Worm (Caenorhabditis elegans) whole organism, mixed stage, embryonic: ENCODE results near the gene F58B4.2.

Experiments used
- blmp-1 ChIP-seq: fragments of 150-350 bp; optimal IDR thresholded peaks from 2 replicates; lab custom pipeline; 2014; ENCODE audit warnings: missing biosample characterization, missing genetic modification characterization
- elt-1 ChIP-seq: sonication (generic microtip); optimal IDR thresholded peaks from 2 replicates; lab custom pipeline; 2017; ENCODE audit warnings: missing genetic modification characterization, mild to moderate bottlenecking, missing compliant biosample characterization, antibody characterized with exemption, moderate library complexity, borderline replicate concordance; ENCODE audit not compliant: insufficient read depth
- elt-3 ChIP-seq: fragments of 150-350 bp; optimal IDR thresholded peaks from 2 replicates; lab custom pipeline; 2014; ENCODE audit warnings: missing biosample characterization, missing genetic modification characterization
- nhr-28 ChIP-seq: fragments of 150-350 bp; optimal IDR thresholded peaks from 2 replicates; lab custom pipeline; 2014; ENCODE audit warnings: missing biosample characterization, missing genetic modification characterization
- nhr-76 ChIP-seq: sonication (generic microtip); optimal IDR thresholded peaks from 2 replicates; lab custom pipeline; 2017; ENCODE audit warnings: missing biosample characterization, missing genetic modification characterization
- pha-4 ChIP-seq: fragments of 150-350 bp; optimal IDR thresholded peaks from 2 replicates; lab custom pipeline; 2018; ENCODE audit warnings: missing biosample characterization, missing genetic modification reagents, missing genetic modification characterization
- snpc-4 ChIP-seq: fragments of 150-350 bp; optimal IDR thresholded peaks from 2 replicates; lab custom pipeline; 2014; ENCODE audit warnings: missing biosample characterization, missing genetic modification characterization

DNA sequence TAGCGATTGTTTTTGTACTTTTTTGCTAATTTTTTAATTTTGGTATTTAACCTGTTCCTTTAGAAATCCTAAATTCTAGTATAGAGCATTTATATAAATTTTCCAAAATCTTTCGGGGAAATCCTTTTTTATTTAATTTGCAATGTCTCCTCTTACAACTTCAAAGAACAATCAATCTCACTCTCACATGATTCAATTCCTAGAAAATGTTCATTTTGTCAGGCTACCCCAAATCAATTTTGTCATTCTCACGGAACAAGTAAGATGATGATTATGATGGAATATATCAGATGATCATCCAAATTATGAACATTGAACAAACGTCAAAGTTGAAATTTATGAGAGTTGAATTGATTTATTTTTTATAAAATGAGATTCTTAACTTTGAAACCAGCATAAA is 19.0 kb upstream of the F58B4.2 start:
- TF ChIP-seq blmp-1 (tag; lab: Kevin White, UChicago) = no peak
- TF ChIP-seq nhr-76 (tag; lab: Kevin White, UChicago) = no peak
- no peak for TF ChIP-seq pha-4
- TF ChIP-seq elt-1 (tag; lab: Kevin White, UChicago) = no peak
- no peak for TF ChIP-seq nhr-28 (tag; lab: Kevin White, UChicago)
- TF ChIP-seq snpc-4 = no peak
- TF ChIP-seq elt-3 (tag; lab: Kevin White, UChicago) = no peak
